Worm (Caenorhabditis elegans): ENCODE measurements around the gene him-14.
A peak's percentile ranks its signal among the peaks of the same experiment; 100 is the strongest.

The him-14 gene

DNA sequence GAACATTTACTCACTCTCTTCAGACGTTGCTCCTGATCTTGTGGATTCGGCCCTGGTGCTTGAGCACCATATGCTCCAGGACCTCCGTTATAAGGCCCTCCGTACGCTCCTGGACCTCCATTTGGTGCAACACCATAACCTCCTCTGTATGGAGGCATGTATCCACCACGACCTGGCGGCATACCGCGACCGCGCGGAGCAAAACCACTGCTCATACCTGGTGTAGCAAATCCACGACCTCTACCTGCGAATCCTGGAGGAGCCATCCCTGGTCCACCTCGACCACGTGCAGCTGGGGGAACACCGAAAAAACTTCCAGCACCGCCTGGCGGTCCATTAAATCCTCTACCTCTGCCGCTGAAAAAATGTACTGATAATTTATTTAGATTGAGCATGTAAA lies 20.3 kb downstream of the him-14 start:
- no peak for TF ChIP-seq flt-1 (GFP tag; IDR thresholded peaks at IDR 0.05)
- no peak for TF ChIP-seq klf-2 (GFP tag; conservative IDR thresholded peaks at IDR 0.05)
- TF ChIP-seq T22C8.4 (GFP tag; IDR thresholded peaks at IDR 0.05): no peak
- TF ChIP-seq ztf-29 (GFP tag; IDR thresholded peaks at IDR 0.05): no peak
- no peak for TF ChIP-seq med-1 (GFP tag; optimal IDR thresholded peaks at IDR 0.05; ENCODE audit: insufficient read depth)
- no peak for TF ChIP-seq cog-1 (tag; optimal IDR thresholded peaks at IDR 0.05)
- no peak for TF ChIP-seq ref-1 (GFP tag; conservative IDR thresholded peaks at IDR 0.05)
- 0 out of 2 replicates have a peak, but pooled peaks have one; percentile 59 for TF ChIP-seq tab-1 (GFP tag; IDR thresholded peaks at IDR 0.05)

DNA sequence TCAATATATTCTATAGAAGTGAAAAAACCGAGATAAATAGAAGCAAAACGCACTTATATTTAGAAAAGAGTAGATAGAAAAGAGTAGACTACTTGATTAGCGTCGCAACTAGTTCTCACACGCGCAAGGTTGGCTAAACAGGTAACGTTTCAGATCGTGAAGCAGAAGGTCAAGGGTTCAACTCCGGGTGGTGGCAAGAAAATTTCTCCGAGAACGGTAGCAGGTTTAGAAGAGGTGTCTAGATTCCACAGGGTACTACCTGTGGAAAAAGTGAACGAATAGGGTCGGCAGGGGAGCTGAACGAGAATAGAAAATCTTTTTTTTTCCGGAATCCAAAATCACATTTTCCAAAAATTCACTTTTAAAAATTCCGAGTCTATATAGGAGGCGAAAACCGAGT lies 27.7 kb downstream of the him-14 start:
- peak; percentile 72; the same call in 1 of the 2 replicates for TF ChIP-seq flt-1 (GFP tag; IDR thresholded peaks at IDR 0.05)
- TF ChIP-seq tab-1 (GFP tag; IDR thresholded peaks at IDR 0.05): peak; percentile 15; the same call in 1 of the 2 replicates
- TF ChIP-seq klf-2 (GFP tag; conservative IDR thresholded peaks at IDR 0.05): 0 out of 2 replicates have a peak, but pooled peaks have one; percentile 19
- 0 out of 2 replicates have a peak, but pooled peaks have one; percentile 34 for TF ChIP-seq ref-1 (GFP tag; conservative IDR thresholded peaks at IDR 0.05)
- peak; percentile 49; the same call in 1 of the 2 replicates for TF ChIP-seq ztf-23 (GFP tag; IDR thresholded peaks at IDR 0.05)

DNA sequence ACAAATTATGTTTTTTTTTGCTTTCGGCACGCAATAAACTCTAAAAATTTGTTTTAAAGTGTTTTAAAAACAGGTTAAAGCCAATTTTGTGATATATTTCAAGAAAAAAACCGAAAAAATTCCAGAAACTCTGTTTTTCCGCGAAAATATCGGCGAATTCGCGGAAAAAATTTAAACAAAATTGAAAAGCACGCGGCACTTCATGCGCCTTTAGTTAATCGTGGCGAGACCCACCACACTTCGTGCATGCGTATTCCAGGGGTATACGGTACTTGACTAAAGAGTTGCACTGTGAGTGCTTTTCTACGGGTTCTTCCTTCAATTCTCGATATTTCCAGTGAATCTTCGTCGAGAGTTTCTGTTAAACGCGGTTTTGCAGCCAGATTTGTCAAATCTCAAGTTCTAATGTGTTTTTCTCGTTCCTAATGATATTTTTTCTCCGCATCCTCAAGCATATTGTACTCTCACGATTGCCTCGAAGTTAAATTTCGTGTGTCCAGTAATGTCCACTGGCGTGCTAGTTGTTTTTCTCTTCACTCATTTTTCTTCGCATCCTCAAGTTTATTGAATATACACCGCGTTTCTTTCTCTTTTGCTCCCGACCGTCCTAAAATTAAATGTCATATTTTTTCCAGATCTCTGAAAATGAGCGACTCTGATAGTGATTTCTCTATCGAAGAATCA lies 32.0 kb downstream of the him-14 start, which contains the start of gene cin-4:
cin-4 (plus strand) TSS at position 634 of the 684 bp plus-strand sequence.
- TF ChIP-seq ztf-29 (GFP tag; IDR thresholded peaks at IDR 0.05) (no peak), ztf-23 (GFP tag; IDR thresholded peaks at IDR 0.05) (no peak), tab-1 (GFP tag; IDR thresholded peaks at IDR 0.05) (no peak), klf-2 (GFP tag; conservative IDR thresholded peaks at IDR 0.05) (no peak), flt-1 (GFP tag; IDR thresholded peaks at IDR 0.05) (no peak), T22C8.4 (GFP tag; IDR thresholded peaks at IDR 0.05) (no peak), ref-1 (GFP tag; conservative IDR thresholded peaks at IDR 0.05) (no peak), cog-1 (tag; optimal IDR thresholded peaks at IDR 0.05) (no peak), med-1 (GFP tag; optimal IDR thresholded peaks at IDR 0.05; ENCODE audit: insufficient read depth) (no peak)

- TF ChIP-seq ztf-23 (GFP tag; IDR thresholded peaks at IDR 0.05): no peak
- no peak for TF ChIP-seq flt-1 (GFP tag; IDR thresholded peaks at IDR 0.05)
- no peak for TF ChIP-seq med-1 (GFP tag; optimal IDR thresholded peaks at IDR 0.05; ENCODE audit: insufficient read depth)
- no peak for TF ChIP-seq cog-1 (tag; optimal IDR thresholded peaks at IDR 0.05)
Observed at ce11 chrII:7031137-7031697, 38.5 kb downstream of the him-14 start.

DNA sequence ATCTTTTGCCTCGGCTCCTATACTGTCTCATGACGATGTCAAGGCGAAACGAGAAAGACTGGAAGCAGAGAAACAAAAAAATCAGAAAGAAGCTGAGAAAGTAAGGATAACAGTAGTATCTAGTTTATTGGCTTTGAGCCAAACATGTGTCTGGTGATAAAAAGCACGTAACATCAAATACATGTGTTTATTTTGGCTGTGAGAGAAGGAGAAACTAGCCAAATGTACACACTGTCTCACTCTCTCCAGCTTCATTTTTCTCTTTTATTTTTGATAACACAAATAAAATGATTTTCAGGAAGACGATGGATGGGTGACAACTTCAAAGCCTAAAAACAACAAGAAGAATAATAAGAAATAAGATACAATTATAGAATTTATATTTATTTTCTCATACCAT lies 40.2 kb downstream of the him-14 start:
- TF ChIP-seq med-1 (GFP tag; optimal IDR thresholded peaks at IDR 0.05; ENCODE audit: insufficient read depth) (no peak), klf-2 (GFP tag; conservative IDR thresholded peaks at IDR 0.05) (no peak), ztf-29 (GFP tag; IDR thresholded peaks at IDR 0.05) (no peak), cog-1 (tag; optimal IDR thresholded peaks at IDR 0.05) (no peak), tab-1 (GFP tag; IDR thresholded peaks at IDR 0.05) (no peak), T22C8.4 (GFP tag; IDR thresholded peaks at IDR 0.05) (no peak), ztf-23 (GFP tag; IDR thresholded peaks at IDR 0.05) (no peak), flt-1 (GFP tag; IDR thresholded peaks at IDR 0.05) (no peak), ref-1 (GFP tag; conservative IDR thresholded peaks at IDR 0.05) (no peak)

DNA sequence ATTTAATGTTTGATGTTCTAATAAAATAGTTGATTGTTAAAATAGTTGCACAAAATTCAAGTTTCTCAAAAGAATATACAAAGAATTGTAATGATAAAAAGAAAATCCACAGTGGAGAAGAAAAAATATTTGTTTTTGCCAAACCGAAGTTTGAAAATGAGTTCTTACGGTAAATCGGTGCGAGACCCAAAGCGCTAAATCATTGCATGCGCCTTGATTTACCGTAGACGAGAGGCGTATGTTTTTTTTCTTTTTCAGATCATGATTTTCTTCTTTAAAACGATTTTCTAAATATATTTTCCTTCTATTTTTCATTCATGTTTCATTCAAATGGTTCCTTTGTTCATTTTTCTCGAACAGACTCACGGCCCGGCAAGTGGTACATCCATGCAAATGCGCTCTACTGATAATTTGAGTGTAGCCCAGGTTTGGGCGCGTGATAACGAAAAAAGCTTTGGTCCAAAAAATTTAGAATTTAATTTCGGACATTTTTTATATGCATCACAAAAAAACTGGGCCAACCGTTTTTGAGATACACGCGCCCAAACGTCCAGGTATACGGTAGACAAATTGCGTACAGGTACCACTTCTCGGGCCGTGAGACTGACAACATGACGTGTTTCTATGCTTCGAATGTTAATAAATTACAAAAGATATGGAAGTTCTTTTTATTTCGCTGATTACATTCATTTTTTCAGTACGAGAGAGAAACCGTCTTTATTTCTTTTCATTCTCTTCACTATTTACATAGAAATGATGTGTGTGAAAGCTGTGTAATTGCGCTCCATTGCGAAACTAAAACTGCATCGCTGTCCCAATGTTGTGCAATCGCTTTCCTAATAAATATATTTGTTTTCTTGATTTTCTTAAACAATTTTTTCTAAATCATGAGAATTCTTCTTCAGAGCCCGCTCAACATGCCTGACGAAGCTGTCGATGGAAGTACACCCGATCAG lies 44.6 kb downstream of the him-14 start, which contains the start of gene znf-598:
znf-598 (plus strand) TSS at position 906 of the 956 bp plus-strand sequence.
- TF ChIP-seq med-1 (GFP tag; optimal IDR thresholded peaks at IDR 0.05; ENCODE audit: insufficient read depth) (no peak), cog-1 (tag; optimal IDR thresholded peaks at IDR 0.05) (peak; percentile 4)

ce11 chrII:7022370-7023001 lies 47.3 kb downstream of the him-14 start, which contains the start of the genes lst-6 and lst-5:
lst-6 (minus strand) TSS chrII:7022509.
lst-5 (plus strand) TSS chrII:7022913.
- peak; percentile 10 for TF ChIP-seq med-1 (GFP tag; optimal IDR thresholded peaks at IDR 0.05; ENCODE audit: insufficient read depth)
- no peak for TF ChIP-seq T22C8.4 (GFP tag; IDR thresholded peaks at IDR 0.05)
- no peak for TF ChIP-seq ref-1 (GFP tag; conservative IDR thresholded peaks at IDR 0.05)
- TF ChIP-seq ztf-29 (GFP tag; IDR thresholded peaks at IDR 0.05): no peak

Measured in whole organism, midembryonic.